Worm (Caenorhabditis elegans) whole organism, late embryonic: ENCODE results near the gene cyp-25A2.

Source experiments
- C38D4.7 ChIP-seq: fragments of 200-800 bp; sonication (Bioruptor generic); optimal IDR thresholded peaks from 2 replicates; lab custom pipeline; 2018; ENCODE audit warnings: mild to moderate bottlenecking, missing genetic modification characterization, moderate library complexity, missing compliant biosample characterization
- K09A11.1 ChIP-seq: sonication (generic microtip); optimal IDR thresholded peaks from 2 replicates; lab custom pipeline; 2017; ENCODE audit warnings: antibody characterized with exemption, mild to moderate bottlenecking, missing genetic modification characterization, missing compliant biosample characterization; ENCODE audit not compliant: insufficient read depth
- T23F11.4 ChIP-seq: fragments of 200-800 bp; sonication (Bioruptor generic); optimal IDR thresholded peaks from 2 replicates; lab custom pipeline; 2018; ENCODE audit warnings: mild to moderate bottlenecking, missing genetic modification characterization, missing compliant biosample characterization
- Y22D7AL.16 ChIP-seq: sonication (generic microtip); optimal IDR thresholded peaks from 2 replicates; lab custom pipeline; 2016; ENCODE audit warnings: missing genetic modification characterization, missing compliant biosample characterization
- ahr-1 ChIP-seq: sonication (generic microtip); optimal IDR thresholded peaks from 2 replicates; lab custom pipeline; 2016; ENCODE audit warnings: missing genetic modification characterization, missing compliant biosample characterization
- ama-1 ChIP-seq: fragments of 150-350 bp; optimal IDR thresholded peaks from 2 replicates; lab custom pipeline; 2014
- ceh-14 ChIP-seq: sonication (generic microtip); optimal IDR thresholded peaks from 2 replicates; lab custom pipeline; 2016; ENCODE audit warnings: missing genotype, missing genetic modification characterization, missing compliant biosample characterization
- ceh-22 ChIP-seq: sonication (generic microtip); optimal IDR thresholded peaks from 2 replicates; lab custom pipeline; 2017; ENCODE audit warnings: missing biosample characterization, missing genetic modification characterization
- ceh-24 ChIP-seq: sonication (generic microtip); optimal IDR thresholded peaks from 2 replicates; lab custom pipeline; 2016; ENCODE audit warnings: mild to moderate bottlenecking, missing genetic modification characterization, missing compliant biosample characterization
- ceh-30 ChIP-seq: fragments of 150-350 bp; optimal IDR thresholded peaks from 2 replicates; lab custom pipeline; 2014; ENCODE audit warnings: missing biosample characterization, missing genetic modification characterization
- ceh-31 ChIP-seq: sonication (generic microtip); optimal IDR thresholded peaks from 2 replicates; lab custom pipeline; 2016; ENCODE audit warnings: missing genetic modification characterization, missing compliant biosample characterization
- ceh-34 ChIP-seq: sonication (generic microtip); optimal IDR thresholded peaks from 2 replicates; lab custom pipeline; 2016; ENCODE audit warnings: mild to moderate bottlenecking, missing genetic modification characterization, missing compliant biosample characterization
- ceh-45 ChIP-seq: fragments of 200-800 bp; sonication (Bioruptor generic); IDR thresholded peaks from 2 replicates; pipeline ENCODE4 v1.3.6; 2022; ENCODE audit warnings: missing genetic modification reagents, missing genetic modification characterization, missing compliant biosample characterization
- ceh-6 ChIP-seq: fragments of 200-800 bp; sonication (Bioruptor generic); optimal IDR thresholded peaks from 2 replicates; lab custom pipeline; 2018; ENCODE audit warnings: mild to moderate bottlenecking, missing genetic modification characterization, missing compliant biosample characterization
- ceh-9 ChIP-seq: sonication (generic microtip); optimal IDR thresholded peaks from 2 replicates; lab custom pipeline; 2016; ENCODE audit warnings: mild to moderate bottlenecking, missing genetic modification characterization, inconsistent platforms, missing compliant biosample characterization
- che-1 ChIP-seq: sonication (generic microtip); optimal IDR thresholded peaks from 2 replicates; lab custom pipeline; 2016; ENCODE audit warnings: mild to moderate bottlenecking, missing genetic modification characterization, missing compliant biosample characterization
- elt-4 ChIP-seq: sonication (generic microtip); optimal IDR thresholded peaks from 2 replicates; lab custom pipeline; 2016; ENCODE audit warnings: missing genetic modification characterization, missing compliant biosample characterization
- ets-4 ChIP-seq: sonication (generic microtip); optimal IDR thresholded peaks from 2 replicates; lab custom pipeline; 2016; ENCODE audit warnings: missing genetic modification characterization, missing compliant biosample characterization
- eyg-1 ChIP-seq: sonication (generic microtip); optimal IDR thresholded peaks from 2 replicates; lab custom pipeline; 2016; ENCODE audit warnings: missing genotype, missing genetic modification characterization, missing compliant biosample characterization
- fax-1 ChIP-seq: sonication (generic microtip); optimal IDR thresholded peaks from 2 replicates; lab custom pipeline; 2016; ENCODE audit warnings: missing genotype, missing genetic modification characterization, missing compliant biosample characterization
- fkh-10 ChIP-seq: fragments of 150-350 bp; optimal IDR thresholded peaks from 2 replicates; lab custom pipeline; 2014; ENCODE audit warnings: missing biosample characterization, missing genetic modification reagents, missing genetic modification characterization
- fkh-6 ChIP-seq: sonication (generic microtip); optimal IDR thresholded peaks from 2 replicates; lab custom pipeline; 2016; ENCODE audit warnings: missing genetic modification characterization, missing compliant biosample characterization
- gmeb-2 ChIP-seq: sonication (generic microtip); optimal IDR thresholded peaks from 2 replicates; lab custom pipeline; 2016; ENCODE audit warnings: missing genetic modification characterization, inconsistent platforms, missing compliant biosample characterization
- hlh-13 ChIP-seq: fragments of 200-800 bp; sonication (Bioruptor generic); optimal IDR thresholded peaks from 2 replicates; lab custom pipeline; 2018; ENCODE audit warnings: mild to moderate bottlenecking, missing genetic modification characterization, missing compliant biosample characterization
- hlh-15 ChIP-seq: sonication (generic microtip); optimal IDR thresholded peaks from 2 replicates; lab custom pipeline; 2016; ENCODE audit warnings: missing genetic modification characterization, missing compliant biosample characterization
- hlh-30 ChIP-seq: sonication (generic microtip); optimal IDR thresholded peaks from 2 replicates; lab custom pipeline; 2017; ENCODE audit warnings: antibody characterized with exemption, missing genetic modification characterization, missing compliant biosample characterization; ENCODE audit not compliant: insufficient read depth
- hlh-6 ChIP-seq: sonication (generic microtip); optimal IDR thresholded peaks from 2 replicates; lab custom pipeline; 2016; ENCODE audit warnings: missing genotype, missing genetic modification characterization, missing compliant biosample characterization
- lim-6 ChIP-seq: sonication (generic microtip); optimal IDR thresholded peaks from 2 replicates; lab custom pipeline; 2016; ENCODE audit warnings: missing genetic modification characterization, missing compliant biosample characterization
- lin-11 ChIP-seq: fragments of 200-800 bp; sonication (Bioruptor generic); optimal IDR thresholded peaks from 2 replicates; lab custom pipeline; 2018; ENCODE audit warnings: mild to moderate bottlenecking, missing genetic modification characterization, missing compliant biosample characterization
- mec-3 ChIP-seq: sonication (generic microtip); optimal IDR thresholded peaks from 2 replicates; lab custom pipeline; 2016; ENCODE audit warnings: borderline replicate concordance, missing genetic modification characterization, missing compliant biosample characterization
- nhr-232 ChIP-seq: sonication (generic microtip); optimal IDR thresholded peaks from 2 replicates; lab custom pipeline; 2016; ENCODE audit warnings: missing genetic modification characterization, missing compliant biosample characterization
- odd-2 ChIP-seq: sonication (generic microtip); optimal IDR thresholded peaks from 2 replicates; lab custom pipeline; 2017; ENCODE audit warnings: antibody characterized with exemption, mild to moderate bottlenecking, missing genetic modification characterization, missing compliant biosample characterization
- pag-3 ChIP-seq: sonication (generic microtip); optimal IDR thresholded peaks from 2 replicates; lab custom pipeline; 2016; ENCODE audit warnings: missing compliant biosample characterization, missing genetic modification characterization, borderline replicate concordance
- pat-9 ChIP-seq: fragments of 200-800 bp; sonication (Bioruptor generic); optimal IDR thresholded peaks from 2 replicates; lab custom pipeline; 2018; ENCODE audit warnings: mild to moderate bottlenecking, missing genetic modification characterization, moderate library complexity, missing compliant biosample characterization
- pax-1 ChIP-seq: fragments of 150-350 bp; optimal IDR thresholded peaks from 2 replicates; lab custom pipeline; 2014; ENCODE audit warnings: missing biosample characterization, missing genetic modification characterization
- pha-2 ChIP-seq: sonication (generic microtip); optimal IDR thresholded peaks from 2 replicates; lab custom pipeline; 2017; ENCODE audit warnings: mild to moderate bottlenecking, missing genetic modification characterization, missing compliant biosample characterization
- pqm-1 ChIP-seq: sonication (generic microtip); optimal IDR thresholded peaks from 2 replicates; lab custom pipeline; 2016; ENCODE audit warnings: missing genetic modification characterization, missing compliant biosample characterization
- pros-1 ChIP-seq: fragments of 150-350 bp; optimal IDR thresholded peaks from 2 replicates; lab custom pipeline; 2014; ENCODE audit warnings: missing biosample characterization, missing genetic modification reagents, missing genetic modification characterization
- ref-2 ChIP-seq: sonication (generic microtip); optimal IDR thresholded peaks from 2 replicates; lab custom pipeline; 2016; ENCODE audit warnings: missing genetic modification characterization, missing compliant biosample characterization
- rnt-1 ChIP-seq: sonication (generic microtip); optimal IDR thresholded peaks from 2 replicates; lab custom pipeline; 2016; ENCODE audit warnings: missing genetic modification characterization, missing compliant biosample characterization
- sdc-2 ChIP-seq: sonication (generic microtip); optimal IDR thresholded peaks from 2 replicates; lab custom pipeline; 2016; ENCODE audit warnings: missing genotype, missing genetic modification characterization, missing compliant biosample characterization
- sox-4 ChIP-seq: sonication (generic microtip); optimal IDR thresholded peaks from 2 replicates; lab custom pipeline; 2017; ENCODE audit warnings: mild to moderate bottlenecking, missing genetic modification characterization, inconsistent platforms, missing compliant biosample characterization
- syd-9 ChIP-seq: sonication (generic microtip); optimal IDR thresholded peaks from 2 replicates; lab custom pipeline; 2016; ENCODE audit warnings: mild to moderate bottlenecking, missing genetic modification characterization, moderate library complexity, missing compliant biosample characterization
- tbx-2 ChIP-seq: sonication (generic microtip); optimal IDR thresholded peaks from 2 replicates; lab custom pipeline; 2016; ENCODE audit warnings: missing genetic modification characterization, missing compliant biosample characterization
- tbx-7 ChIP-seq: sonication (generic microtip); optimal IDR thresholded peaks from 2 replicates; lab custom pipeline; 2016; ENCODE audit warnings: missing genotype, missing genetic modification characterization, missing compliant biosample characterization
- unc-3 ChIP-seq, 2 experiments: fragments of 200-800 bp in 1 of 2; sonication (Bioruptor generic) in 1 of 2; sonication (generic microtip) in 1 of 2; conservative IDR thresholded peaks in 1 of 2; optimal IDR thresholded peaks in 1 of 2; 2 replicates each; pipeline versions ENCODE4 v1.3.6 to Lab custom; 2016 to 2022; ENCODE audit warnings: missing compliant biosample characterization in 2 of 2, missing genetic modification characterization in 2 of 2, missing genetic modification reagents in 1 of 2
- unc-55 ChIP-seq: sonication (generic microtip); optimal IDR thresholded peaks from 2 replicates; lab custom pipeline; 2017; ENCODE audit warnings: missing biosample characterization, missing genetic modification reagents, missing genetic modification characterization
- unc-86 ChIP-seq: sonication (generic microtip); optimal IDR thresholded peaks from 2 replicates; lab custom pipeline; 2016; ENCODE audit warnings: missing genetic modification characterization, missing compliant biosample characterization
- zip-5 ChIP-seq: sonication (generic microtip); optimal IDR thresholded peaks from 2 replicates; lab custom pipeline; 2016; ENCODE audit warnings: missing genetic modification characterization, missing compliant biosample characterization
- ztf-16 ChIP-seq: sonication (generic microtip); optimal IDR thresholded peaks from 2 replicates; lab custom pipeline; 2017; ENCODE audit warnings: missing genetic modification characterization, missing compliant biosample characterization

The cyp-25A2 gene

DNA sequence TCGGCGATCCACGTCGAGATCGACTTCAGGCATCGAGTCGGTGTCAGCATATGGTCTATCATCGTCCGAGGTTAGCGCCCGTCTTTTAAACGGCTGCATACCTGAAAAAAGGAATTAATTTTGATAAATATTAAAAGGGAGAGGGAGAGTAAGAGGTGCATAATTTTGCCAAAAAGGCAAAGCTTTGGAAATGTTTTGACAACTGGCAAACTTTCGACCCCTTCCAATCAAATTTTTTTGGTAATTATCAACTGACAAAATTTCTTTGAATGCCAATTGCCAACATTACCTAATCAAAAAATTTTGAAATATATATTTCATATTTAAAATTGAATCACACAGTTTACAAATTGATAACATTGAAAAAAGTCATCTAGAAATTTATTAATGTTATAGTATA lies 15.4 kb upstream of the cyp-25A2 start, which contains the start of gene dpy-27:
Gene dpy-27, minus strand, starts transcription at position 101 of the 400 bp plus-strand sequence.
- TF ChIP-seq sox-4 (tag; lab: Kevin White, UChicago) (no peak), hlh-13 (no peak), unc-3 (GFP tag; conservative IDR thresholded peaks at IDR 0.05; lab: Robert Waterston, UW) (no peak), unc-3 (tag; optimal IDR thresholded peaks at IDR 0.05; lab: Kevin White, UChicago) (no peak), hlh-15 (tag; lab: Kevin White, UChicago) (no peak)

DNA sequence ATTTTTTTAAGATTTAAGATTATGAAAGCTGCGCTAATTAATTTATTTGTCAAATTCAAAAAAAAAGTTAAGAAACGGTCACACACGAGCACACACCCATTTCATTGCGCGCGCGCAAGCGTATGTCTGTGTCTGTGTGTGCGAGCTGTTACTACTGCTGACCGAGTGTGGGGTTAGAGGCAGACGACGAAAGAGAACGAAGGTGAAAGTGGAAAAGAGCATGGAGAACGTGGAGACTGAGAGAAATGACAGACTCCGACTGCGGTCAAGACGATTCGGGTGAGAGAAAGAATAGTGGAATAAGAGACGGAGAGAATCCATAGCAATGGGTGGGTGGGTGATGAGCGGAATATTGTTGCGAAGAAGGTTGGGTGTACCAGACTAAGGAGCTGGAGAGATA lies 14.9 kb upstream of the cyp-25A2 start:
- TF ChIP-seq hlh-13 (no peak), che-1 (tag; lab: Kevin White, UChicago) (no peak), eyg-1 (no peak), gmeb-2 (tag; lab: Kevin White, UChicago) (no peak), K09A11.1 (no peak), zip-5 (tag; lab: Kevin White, UChicago) (no peak), fkh-10 (GFP tag; lab: Kevin White, UChicago) (no peak), ceh-6 (no peak), ceh-34 (peak; percentile 45), T23F11.4 (no peak), ztf-16 (tag; lab: Kevin White, UChicago) (no peak), unc-55 (GFP tag; lab: Kevin White, UChicago) (peak; percentile 96), odd-2 (tag; lab: Kevin White, UChicago) (no peak), tbx-7 (no peak), ceh-24 (tag; lab: Kevin White, UChicago) (no peak), lim-6 (no peak), ceh-30 (tag; lab: Kevin White, UChicago) (peak; percentile 55), hlh-15 (tag; lab: Kevin White, UChicago) (no peak), sdc-2 (tag; lab: Kevin White, UChicago) (peak; percentile 67), unc-3 (GFP tag; conservative IDR thresholded peaks at IDR 0.05; lab: Robert Waterston, UW) (no peak), unc-3 (tag; optimal IDR thresholded peaks at IDR 0.05; lab: Kevin White, UChicago) (no peak), sox-4 (tag; lab: Kevin White, UChicago) (no peak), ama-1 (lab: Kevin White, UChicago) (peak; percentile 16), nhr-232 (no peak), ceh-45 (GFP tag; lab: Robert Waterston, UW) (no peak), tbx-2 (tag; lab: Kevin White, UChicago) (peak; percentile 71), lin-11 (no peak), elt-4 (tag; lab: Kevin White, UChicago) (no peak), ahr-1 (no peak), Y22D7AL.16 (tag; lab: Kevin White, UChicago) (no peak), ceh-22 (tag; lab: Kevin White, UChicago) (no peak), unc-86 (tag; lab: Kevin White, UChicago) (no peak), pag-3 (tag; lab: Kevin White, UChicago) (no peak), pqm-1 (tag; lab: Kevin White, UChicago) (no peak), hlh-6 (no peak), mec-3 (tag; lab: Kevin White, UChicago) (no peak), C38D4.7 (GFP tag; lab: Kevin White, UChicago) (no peak), pros-1 (tag; lab: Kevin White, UChicago) (peak; percentile 88), pat-9 (tag; lab: Kevin White, UChicago) (no peak), hlh-30 (tag; lab: Kevin White, UChicago) (peak; percentile 77), ceh-31 (tag; lab: Kevin White, UChicago) (peak; percentile 81), pax-1 (tag; lab: Kevin White, UChicago) (no peak), syd-9 (peak; percentile 57), pha-2 (tag; lab: Kevin White, UChicago) (no peak), rnt-1 (tag; lab: Kevin White, UChicago) (peak; percentile 93), ets-4 (tag; lab: Kevin White, UChicago) (no peak), fax-1 (tag; lab: Kevin White, UChicago) (no peak), ref-2 (tag; lab: Kevin White, UChicago) (peak; percentile 69), ceh-9 (tag; lab: Kevin White, UChicago) (no peak), fkh-6 (no peak), ceh-14 (tag; lab: Kevin White, UChicago) (peak; percentile 44)
